Fruit fly (Drosophila melanogaster): ENCODE results near the gene Dscam2.

DNA sequence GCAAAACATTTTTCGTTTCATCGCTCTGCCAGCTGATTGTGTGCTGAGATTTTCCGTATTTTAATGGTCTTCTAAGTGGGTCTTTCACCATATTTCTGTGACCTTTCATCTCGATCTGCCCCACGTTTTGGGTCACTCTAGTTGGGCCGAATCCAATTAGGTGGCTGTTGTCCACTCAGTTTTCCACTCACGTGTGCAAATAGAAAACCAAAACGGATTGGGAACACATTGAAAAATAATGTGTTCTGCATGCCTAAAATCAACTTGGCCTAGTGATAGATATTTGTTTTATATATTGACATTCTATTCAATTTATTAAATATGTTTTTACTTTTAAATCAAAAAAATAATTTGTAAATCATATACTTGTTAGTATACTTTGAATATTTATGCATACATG, 44.5 kb upstream of the Dscam2 start, which contains the start of gene CG14826:
- TF ChIP-seq cnc (optimal IDR thresholded peaks at IDR 0.05), result no peak
- TF ChIP-seq bab1 (GFP tag; optimal IDR thresholded peaks at IDR 0.05), result no peak
- TF ChIP-seq CG1620 (GFP tag; optimal IDR thresholded peaks at IDR 0.05), result no peak
- no peak for TF ChIP-seq pad (GFP tag; optimal IDR thresholded peaks at IDR 0.05)
- TF ChIP-seq toe (GFP tag; optimal IDR thresholded peaks at IDR 0.05), result no peak
- no peak for TF ChIP-seq CG14711 (tag; optimal IDR thresholded peaks at IDR 0.05)
- TF ChIP-seq tj (GFP tag; optimal IDR thresholded peaks at IDR 0.05), result no peak
- no peak for TF ChIP-seq CG7101 (tag; optimal IDR thresholded peaks at IDR 0.05)
- TF ChIP-seq ovo (GFP tag; optimal IDR thresholded peaks at IDR 0.05), result no peak
- no peak for TF ChIP-seq kay (GFP tag; ENCODE audit: borderline replicate concordance)
